Fruit fly (Drosophila melanogaster): ENCODE data around the gene GATAd.
A peak's percentile ranks its signal among the peaks of the same experiment; 100 is the strongest.

Gene GATAd

dm6 chr2L:10311822-10312221, 21.7 kb upstream of the GATAd start (continued):
- TF ChIP-seq Atf6 (GFP tag; IDR thresholded peaks at IDR 0.05) (no peak), CG12104 (GFP tag; optimal IDR thresholded peaks at IDR 0.05) (no peak), CG31441 (GFP tag; IDR thresholded peaks at IDR 0.05) (no peak), CG3065 (GFP tag; optimal IDR thresholded peaks at IDR 0.05) (no peak), cas (GFP tag; IDR thresholded peaks at IDR 0.05) (no peak), CG9817 (tag; optimal IDR thresholded peaks at IDR 0.05) (no peak), CG10267 (tag; optimal IDR thresholded peaks at IDR 0.05) (peak; percentile 5), Xrp1 (GFP tag; IDR thresholded peaks at IDR 0.05) (no peak), HLH3B (GFP tag; IDR thresholded peaks at IDR 0.05) (no peak), eve (GFP tag; optimal IDR thresholded peaks at IDR 0.05) (no peak), Hr51 (GFP tag; optimal IDR thresholded peaks at IDR 0.05) (no peak), psq (GFP tag; optimal IDR thresholded peaks at IDR 0.05) (no peak), vfl (GFP tag; optimal IDR thresholded peaks at IDR 0.05) (no peak), ems (GFP tag; optimal IDR thresholded peaks at IDR 0.05) (no peak), Bdp1 (GFP tag; optimal IDR thresholded peaks at IDR 0.05) (no peak), Pdp1 (GFP tag; optimal IDR thresholded peaks at IDR 0.05) (peak in 1 of 2 experiments; percentile 23), pb (GFP tag; optimal IDR thresholded peaks at IDR 0.05) (no peak), CG9932 (GFP tag; IDR thresholded peaks at IDR 0.05) (no peak), mirr (GFP tag; optimal IDR thresholded peaks at IDR 0.05) (no peak), CG9797 (GFP tag; optimal IDR thresholded peaks at IDR 0.05) (peak; percentile 69), Ada2b (GFP tag; IDR thresholded peaks at IDR 0.05) (no peak), CG2202 (tag; optimal IDR thresholded peaks at IDR 0.05) (no peak), Nf-YB (GFP tag; optimal IDR thresholded peaks at IDR 0.05) (no peak), Elba2 (GFP tag; optimal IDR thresholded peaks at IDR 0.05) (peak; percentile 27), CG14710 (tag; optimal IDR thresholded peaks at IDR 0.05) (peak; percentile 23), wek (GFP tag; optimal IDR thresholded peaks at IDR 0.05) (peak; percentile 10), hb (GFP tag; IDR thresholded peaks at IDR 0.05; ENCODE audit: partially characterized antibody) (no peak), da (GFP tag; optimal IDR thresholded peaks at IDR 0.05) (no peak), Abd-B (GFP tag; optimal IDR thresholded peaks at IDR 0.05) (no peak), BEAF-32 (GFP tag; optimal IDR thresholded peaks at IDR 0.05) (peak; percentile 52), CG1603 (tag; optimal IDR thresholded peaks at IDR 0.05) (peak; percentile 99), CG11695 (GFP tag; IDR thresholded peaks at IDR 0.05) (no peak), gcm (GFP tag; optimal IDR thresholded peaks at IDR 0.05) (no peak), pzg (GFP tag; optimal IDR thresholded peaks at IDR 0.05) (peak; percentile 69), Opbp (GFP tag; IDR thresholded peaks at IDR 0.05; ENCODE audit: partially characterized antibody) (no peak), pfk (GFP tag; optimal IDR thresholded peaks at IDR 0.05) (peak; percentile 95), CG9609 (GFP tag; optimal IDR thresholded peaks at IDR 0.05) (no peak), twi (tag; optimal IDR thresholded peaks at IDR 0.05) (no peak), CG8765 (GFP tag; IDR thresholded peaks at IDR 0.05) (no peak), Rfx (GFP tag; IDR thresholded peaks at IDR 0.05) (no peak), CG3847 (GFP tag; IDR thresholded peaks at IDR 0.05) (no peak), lov (optimal IDR thresholded peaks at IDR 0.05) (no peak), lov (GFP tag; IDR thresholded peaks at IDR 0.05) (no peak), CG9215 (GFP tag; IDR thresholded peaks at IDR 0.05) (no peak), Bteb2 (GFP tag; optimal IDR thresholded peaks at IDR 0.05) (no peak), schlank (tag; optimal IDR thresholded peaks at IDR 0.05) (no peak), D19B (GFP tag; optimal IDR thresholded peaks at IDR 0.05) (no peak), CG13296 (GFP tag; optimal IDR thresholded peaks at IDR 0.05) (peak; percentile 2), CG2875 (GFP tag; optimal IDR thresholded peaks at IDR 0.05) (no peak), nmo (GFP tag; optimal IDR thresholded peaks at IDR 0.05) (peak; percentile 9), Myb (GFP tag; optimal IDR thresholded peaks at IDR 0.05) (peak; percentile 90), CG2712 (tag; optimal IDR thresholded peaks at IDR 0.05) (peak; percentile 7)

Data from whole organism, embryonic.